Worm (Caenorhabditis elegans) whole organism, L2 larva: ENCODE measurements around the gene cup-14.
"Not testable (repeated sequence)": the region's sequence is repeated elsewhere in the genome, so short reads cannot be mapped to it uniquely, and the experiment has no call there.

ENCODE experiments used
- C34F6.9 ChIP-seq: fragments of 150-350 bp; optimal IDR thresholded peaks from 2 replicates; lab custom pipeline; 2014; ENCODE audit warnings: missing biosample characterization, missing genetic modification characterization
- F13H6.1 ChIP-seq: sonication (generic microtip); optimal IDR thresholded peaks from 2 replicates; lab custom pipeline; 2016; ENCODE audit warnings: missing genetic modification characterization, missing compliant biosample characterization
- R02D3.7 ChIP-seq: fragments of 150-350 bp; optimal IDR thresholded peaks from 2 replicates; lab custom pipeline; 2014; ENCODE audit warnings: missing biosample characterization, missing genetic modification characterization
- ZK546.5 ChIP-seq: sonication (generic microtip); optimal IDR thresholded peaks from 2 replicates; lab custom pipeline; 2017; ENCODE audit warnings: missing biosample characterization, missing genetic modification characterization
- ama-1 ChIP-seq: fragments of 150-350 bp; optimal IDR thresholded peaks from 2 replicates; lab custom pipeline; 2018; ENCODE audit warnings: inconsistent platforms
- blmp-1 ChIP-seq: sonication (generic microtip); optimal IDR thresholded peaks from 2 replicates; lab custom pipeline; 2017; ENCODE audit warnings: missing genetic modification characterization, mild to moderate bottlenecking, missing compliant biosample characterization, antibody characterized with exemption, moderate library complexity; ENCODE audit not compliant: insufficient read depth
- ceh-82 ChIP-seq: fragments of 150-350 bp; optimal IDR thresholded peaks from 2 replicates; lab custom pipeline; 2014; ENCODE audit warnings: missing biosample characterization, missing genetic modification characterization
- crh-2 ChIP-seq: sonication (generic microtip); optimal IDR thresholded peaks from 2 replicates; lab custom pipeline; 2017; ENCODE audit warnings: missing biosample characterization, missing genetic modification characterization
- dmd-4 ChIP-seq: sonication (generic microtip); optimal IDR thresholded peaks from 2 replicates; lab custom pipeline; 2017; ENCODE audit warnings: missing biosample characterization, missing genetic modification characterization
- egl-27 ChIP-seq: sonication (generic microtip); optimal IDR thresholded peaks from 3 replicates; lab custom pipeline; 2017; ENCODE audit warnings: missing biosample characterization, missing genetic modification reagents, missing genetic modification characterization
- elt-1 ChIP-seq: fragments of 150-350 bp; optimal IDR thresholded peaks from 2 replicates; lab custom pipeline; 2014; ENCODE audit warnings: missing biosample characterization, missing genetic modification characterization
- elt-3 ChIP-seq: sonication (generic microtip); optimal IDR thresholded peaks from 2 replicates; lab custom pipeline; 2017; ENCODE audit warnings: missing biosample characterization, missing genetic modification characterization
- fos-1 ChIP-seq: fragments of 150-350 bp; optimal IDR thresholded peaks from 2 replicates; lab custom pipeline; 2014; ENCODE audit warnings: missing biosample characterization, missing genetic modification characterization
- gmeb-1 ChIP-seq: fragments of 150-350 bp; optimal IDR thresholded peaks from 2 replicates; lab custom pipeline; 2014; ENCODE audit warnings: missing biosample characterization, missing genetic modification characterization
- lsy-2 ChIP-seq, 2 experiments: fragments of 150-350 bp in 1 of 2; sonication (generic microtip) in 1 of 2; optimal IDR thresholded peaks; 2 replicates each; lab custom pipeline; 2014 to 2017; ENCODE audit warnings: missing biosample characterization in 2 of 2, missing genetic modification characterization in 2 of 2
- mab-5 ChIP-seq: fragments of 150-350 bp; optimal IDR thresholded peaks from 2 replicates; lab custom pipeline; 2014; ENCODE audit warnings: missing biosample characterization, missing genetic modification characterization
- mbf-1 ChIP-seq: sonication (generic microtip); optimal IDR thresholded peaks from 2 replicates; lab custom pipeline; 2017; ENCODE audit warnings: missing biosample characterization, missing genetic modification characterization
- mdl-1 ChIP-seq, 2 experiments: fragments of 150-350 bp in 1 of 2; sonication (generic microtip) in 1 of 2; optimal IDR thresholded peaks; 2 replicates each; lab custom pipeline; 2017; ENCODE audit warnings: missing biosample characterization in 2 of 2, missing genetic modification characterization in 2 of 2
- nhr-10 ChIP-seq: sonication (generic microtip); optimal IDR thresholded peaks from 2 replicates; lab custom pipeline; 2017; ENCODE audit warnings: missing biosample characterization, missing genetic modification characterization
- nhr-11 ChIP-seq: fragments of 150-350 bp; optimal IDR thresholded peaks from 2 replicates; lab custom pipeline; 2014; ENCODE audit warnings: missing biosample characterization, missing genetic modification characterization
- nhr-23 ChIP-seq: fragments of 150-350 bp; optimal IDR thresholded peaks from 2 replicates; lab custom pipeline; 2014; ENCODE audit warnings: missing biosample characterization, missing genetic modification reagents, missing genetic modification characterization
- nhr-25 ChIP-seq: fragments of 150-350 bp; sonication (generic microtip); optimal IDR thresholded peaks from 3 replicates; lab custom pipeline; 2014; ENCODE audit warnings: missing biosample characterization, missing genetic modification characterization
- nhr-6 ChIP-seq: fragments of 150-350 bp; optimal IDR thresholded peaks from 2 replicates; lab custom pipeline; 2014; ENCODE audit warnings: missing biosample characterization, missing genetic modification characterization
- nhr-77 ChIP-seq: fragments of 150-350 bp; optimal IDR thresholded peaks from 2 replicates; lab custom pipeline; 2014; ENCODE audit warnings: missing biosample characterization, missing genetic modification characterization
- peb-1 ChIP-seq: fragments of 150-350 bp; optimal IDR thresholded peaks from 2 replicates; lab custom pipeline; 2014; ENCODE audit warnings: missing biosample characterization, missing genetic modification characterization
- sem-4 ChIP-seq: fragments of 150-350 bp; optimal IDR thresholded peaks from 2 replicates; lab custom pipeline; 2014; ENCODE audit warnings: missing biosample characterization, missing genetic modification reagents, missing genetic modification characterization
- sma-3 ChIP-seq: sonication (generic microtip); optimal IDR thresholded peaks from 2 replicates; lab custom pipeline; 2016; ENCODE audit warnings: missing genetic modification reagents, missing genetic modification characterization, missing compliant biosample characterization
- sma-9 ChIP-seq, 2 experiments: fragments of 150-350 bp in 1 of 2; sonication (generic microtip) in 1 of 2; optimal IDR thresholded peaks; 2 replicates each; lab custom pipeline; 2014 to 2016; ENCODE audit warnings: missing genetic modification characterization in 2 of 2, mild to moderate bottlenecking in 1 of 2, missing biosample characterization in 1 of 2, missing compliant biosample characterization in 1 of 2, missing genetic modification reagents in 1 of 2, moderate library complexity in 1 of 2
- snpc-4 ChIP-seq: fragments of 150-350 bp; optimal IDR thresholded peaks from 2 replicates; lab custom pipeline; 2014; ENCODE audit warnings: missing biosample characterization, missing genetic modification characterization
- unc-39 ChIP-seq: fragments of 150-350 bp; optimal IDR thresholded peaks from 2 replicates; lab custom pipeline; 2014; ENCODE audit warnings: missing biosample characterization, missing genetic modification characterization
- unc-55 ChIP-seq: fragments of 150-350 bp; sonication (generic microtip); optimal IDR thresholded peaks from 3 replicates; lab custom pipeline; 2014; ENCODE audit warnings: missing biosample characterization, missing genetic modification reagents, missing genetic modification characterization
- zag-1 ChIP-seq: fragments of 150-350 bp; optimal IDR thresholded peaks from 2 replicates; lab custom pipeline; 2014; ENCODE audit warnings: missing biosample characterization, missing genetic modification characterization
- ztf-11 ChIP-seq: sonication (generic microtip); optimal IDR thresholded peaks from 2 replicates; lab custom pipeline; 2017; ENCODE audit warnings: missing biosample characterization, missing genetic modification characterization

The cup-14 gene

ce11 chrII:13818043-13818442 is 54.0 kb downstream of the cup-14 start, which contains the start of gene his-16:
his-16 (minus strand) TSS chrII:13818143.
- TF ChIP-seq nhr-10, elt-1, nhr-23 (tag; lab: Kevin White, UChicago): not testable (repeated sequence)

ce11 chrII:13815513-13815912 is 56.5 kb downstream of the cup-14 start:
- TF ChIP-seq sem-4 (no peak), nhr-6 (tag; lab: Kevin White, UChicago) (no peak), F13H6.1 (tag; lab: Kevin White, UChicago) (no peak), ztf-11 (tag; lab: Kevin White, UChicago) (no peak), gmeb-1 (tag; lab: Kevin White, UChicago) (no peak), unc-39 (tag; lab: Kevin White, UChicago) (no peak), R02D3.7 (tag; lab: Kevin White, UChicago) (no peak), fos-1 (tag; lab: Kevin White, UChicago) (no peak), nhr-25 (tag; lab: Kevin White, UChicago) (no peak), ceh-82 (no peak), peb-1 (tag; lab: Kevin White, UChicago) (no peak), sma-3 (GFP tag; lab: Kevin White, UChicago) (no peak)

- TF ChIP-seq fos-1 (tag; lab: Kevin White, UChicago) = peak; percentile 43
- TF ChIP-seq ZK546.5 (tag; lab: Kevin White, UChicago) = no peak
- no peak for TF ChIP-seq snpc-4 (tag; lab: Kevin White, UChicago)
- TF ChIP-seq nhr-10 (tag; lab: Kevin White, UChicago) = no peak
- TF ChIP-seq sem-4 = no peak
- TF ChIP-seq sma-9 (GFP tag; optimal IDR thresholded peaks at IDR 0.05; lab: Kevin White, UChicago) = peak; percentile 14
- TF ChIP-seq sma-9 (tag; optimal IDR thresholded peaks at IDR 0.05; lab: Kevin White, UChicago) = no peak
Observed at ce11 chrII:13813950-13814349, 58.1 kb downstream of the cup-14 start.

ce11 chrII:13813413-13813812 is 58.6 kb downstream of the cup-14 start:
- TF ChIP-seq sma-9 (GFP tag; optimal IDR thresholded peaks at IDR 0.05; lab: Kevin White, UChicago) = peak; percentile 15
- TF ChIP-seq sma-9 (tag; optimal IDR thresholded peaks at IDR 0.05; lab: Kevin White, UChicago) = no peak
- TF ChIP-seq lsy-2 (tag; optimal IDR thresholded peaks at IDR 0.05; lab: Kevin White, UChicago) = peak in 1 of 2 experiments; percentile 33
- TF ChIP-seq C34F6.9 (tag; lab: Kevin White, UChicago) = peak; percentile 33
- TF ChIP-seq sem-4 = no peak
- TF ChIP-seq zag-1 (tag; lab: Kevin White, UChicago) = peak; percentile 3
- peak; percentile 76 for TF ChIP-seq snpc-4 (tag; lab: Kevin White, UChicago)
- no peak for TF ChIP-seq crh-2 (tag; lab: Kevin White, UChicago)

- no peak for TF ChIP-seq elt-1 (tag; lab: Kevin White, UChicago)
- TF ChIP-seq sma-9 (GFP tag; optimal IDR thresholded peaks at IDR 0.05; lab: Kevin White, UChicago) = no peak
- TF ChIP-seq sma-9 (tag; optimal IDR thresholded peaks at IDR 0.05; lab: Kevin White, UChicago) = no peak
- no peak for TF ChIP-seq egl-27 (tag; lab: Kevin White, UChicago)
- TF ChIP-seq ama-1 (lab: Kevin White, UChicago) = no peak
Observed at ce11 chrII:13812335-13812734, 59.7 kb downstream of the cup-14 start.

- TF ChIP-seq mbf-1 (tag; lab: Kevin White, UChicago) (no peak), ama-1 (lab: Kevin White, UChicago) (no peak), nhr-77 (tag; lab: Kevin White, UChicago) (no peak), gmeb-1 (tag; lab: Kevin White, UChicago) (no peak), dmd-4 (no peak), sma-3 (GFP tag; lab: Kevin White, UChicago) (no peak), blmp-1 (tag; lab: Kevin White, UChicago) (no peak), mdl-1 (tag; optimal IDR thresholded peaks at IDR 0.05; lab: Kevin White, UChicago) (no peak), peb-1 (tag; lab: Kevin White, UChicago) (no peak), nhr-25 (tag; lab: Kevin White, UChicago) (no peak), nhr-11 (tag; lab: Kevin White, UChicago) (no peak), unc-39 (tag; lab: Kevin White, UChicago) (no peak), elt-3 (tag; lab: Kevin White, UChicago) (no peak), mab-5 (tag; lab: Kevin White, UChicago) (no peak), unc-55 (no peak), sma-9 (GFP tag; optimal IDR thresholded peaks at IDR 0.05; lab: Kevin White, UChicago) (no peak), sma-9 (tag; optimal IDR thresholded peaks at IDR 0.05; lab: Kevin White, UChicago) (no peak), ceh-82 (no peak), crh-2 (tag; lab: Kevin White, UChicago) (no peak), F13H6.1 (tag; lab: Kevin White, UChicago) (no peak)
Observed at ce11 chrII:13806269-13806668, 65.8 kb downstream of the cup-14 start.
